Fruit fly (Drosophila melanogaster) whole organism, prepupa: ENCODE measurements around the gene CCHa1.

Experiments
- Blimp-1 ChIP-seq: fragments of 200-800 bp; sonication (Bioruptor generic); optimal IDR thresholded peaks from 3 replicates; lab custom pipeline; 2017; ENCODE audit warnings: missing biosample characterization, missing genetic modification characterization, mild to moderate bottlenecking, moderate library complexity, missing genetic modification reagents
- CG10631 ChIP-seq: fragments of 200-800 bp; sonication (Bioruptor generic); optimal IDR thresholded peaks from 2 replicates; lab custom pipeline; 2016; ENCODE audit warnings: missing biosample characterization, missing genetic modification characterization
- CG10669 ChIP-seq: fragments of 200-800 bp; sonication (Bioruptor generic); optimal IDR thresholded peaks from 3 replicates; lab custom pipeline; 2018; ENCODE audit warnings: missing biosample characterization, mild to moderate bottlenecking, missing genetic modification characterization, moderate library complexity
- CG11294 ChIP-seq: fragments of 200-800 bp; sonication (Bioruptor generic); IDR thresholded peaks from 2 replicates; pipeline ENCODE4 v1.3.6; 2022; ENCODE audit warnings: missing biosample characterization, missing genetic modification characterization
- CG11762 ChIP-seq: fragments of 200-800 bp; sonication (Bioruptor generic); optimal IDR thresholded peaks from 3 replicates; lab custom pipeline; 2016; ENCODE audit warnings: missing biosample characterization, missing genetic modification characterization; ENCODE audit not compliant: insufficient read depth
- CG15336 ChIP-seq: fragments of 200-800 bp; sonication (Bioruptor generic); IDR thresholded peaks from 2 replicates; pipeline ENCODE4 v1.3.6; 2022; ENCODE audit warnings: missing biosample characterization, missing genetic modification characterization
- CG16779 ChIP-seq: fragments of 200-800 bp; sonication (Bioruptor generic); optimal IDR thresholded peaks from 3 replicates; lab custom pipeline; 2017; ENCODE audit warnings: missing biosample characterization, mild to moderate bottlenecking, missing genetic modification characterization
- CG3032 ChIP-seq: fragments of 200-800 bp; optimal IDR thresholded peaks from 2 replicates; lab custom pipeline; 2019; ENCODE audit warnings: missing biosample characterization, mild to moderate bottlenecking, missing genetic modification characterization, moderate library complexity
- CG32006 ChIP-seq: fragments of 200-800 bp; sonication (Bioruptor generic); optimal IDR thresholded peaks from 3 replicates; lab custom pipeline; 2017; ENCODE audit warnings: missing biosample characterization, mild to moderate bottlenecking, missing genetic modification characterization
- CG34406 ChIP-seq: fragments of 200-800 bp; sonication (Bioruptor generic); optimal IDR thresholded peaks from 3 replicates; lab custom pipeline; 2016; ENCODE audit warnings: missing biosample characterization, missing genetic modification characterization
- CG3919 ChIP-seq: fragments of 200-800 bp; sonication (Bioruptor generic); optimal IDR thresholded peaks from 3 replicates; lab custom pipeline; 2016; ENCODE audit warnings: missing biosample characterization, missing genetic modification characterization
- CG4318 ChIP-seq: fragments of 200-800 bp; sonication (Bioruptor generic); optimal IDR thresholded peaks from 3 replicates; lab custom pipeline; 2017; ENCODE audit warnings: missing biosample characterization, mild to moderate bottlenecking, missing genetic modification characterization
- CG6163 ChIP-seq: fragments of 200-800 bp; sonication (Bioruptor generic); IDR thresholded peaks from 3 replicates; pipeline ENCODE4 v1.3.6; 2022; ENCODE audit warnings: missing biosample characterization, missing genetic modification characterization
- CG6276 ChIP-seq: fragments of 200-800 bp; sonication (Bioruptor generic); optimal IDR thresholded peaks from 2 replicates; lab custom pipeline; 2017; ENCODE audit warnings: missing biosample characterization, mild to moderate bottlenecking, missing genetic modification characterization
- CG6808 ChIP-seq: fragments of 200-800 bp; sonication (Bioruptor generic); optimal IDR thresholded peaks from 3 replicates; lab custom pipeline; 2017; ENCODE audit warnings: missing biosample characterization, missing genetic modification characterization, mild to moderate bottlenecking, moderate library complexity, missing genetic modification reagents
- CG7368 ChIP-seq: fragments of 200-800 bp; sonication (Bioruptor generic); optimal IDR thresholded peaks from 3 replicates; lab custom pipeline; 2016; ENCODE audit warnings: missing biosample characterization, missing genetic modification characterization
- CG8119 ChIP-seq: fragments of 200-800 bp; sonication (Bioruptor generic); IDR thresholded peaks from 3 replicates; pipeline ENCODE4 v1.3.6; 2022; ENCODE audit warnings: missing biosample characterization, missing genetic modification characterization
- CG8319 ChIP-seq: fragments of 200-800 bp; sonication (Bioruptor generic); optimal IDR thresholded peaks from 3 replicates; lab custom pipeline; 2016; ENCODE audit warnings: missing biosample characterization, missing genetic modification characterization
- CG9139 ChIP-seq: fragments of 200-800 bp; sonication (Bioruptor generic); optimal IDR thresholded peaks from 3 replicates; lab custom pipeline; 2017; ENCODE audit warnings: missing biosample characterization, mild to moderate bottlenecking, missing genetic modification characterization
- Eip75B ChIP-seq: fragments of 200-800 bp; sonication (Bioruptor generic); optimal IDR thresholded peaks from 3 replicates; lab custom pipeline; 2016; ENCODE audit warnings: missing biosample characterization, missing genetic modification characterization
- Eip78C ChIP-seq: fragments of 200-800 bp; sonication (Bioruptor generic); peaks from one replicate; lab custom pipeline; 2016; ENCODE audit warnings: missing biosample characterization, missing genetic modification characterization
- Eip93F ChIP-seq: fragments of 200-800 bp; sonication (Bioruptor generic); optimal IDR thresholded peaks from 2 replicates; lab custom pipeline; 2016; ENCODE audit warnings: missing biosample characterization, mild to moderate bottlenecking, missing genetic modification characterization
- Ets21C ChIP-seq: fragments of 200-800 bp; sonication (Bioruptor generic); optimal IDR thresholded peaks from 3 replicates; lab custom pipeline; 2016; ENCODE audit warnings: missing biosample characterization, missing genetic modification characterization
- Gug ChIP-seq: fragments of 200-800 bp; sonication (Bioruptor generic); IDR thresholded peaks from 2 replicates; pipeline ENCODE4 v1.3.6; 2022; ENCODE audit warnings: missing biosample characterization, missing genetic modification characterization
- Hr39 ChIP-seq: fragments of 200-800 bp; sonication (Bioruptor generic); optimal IDR thresholded peaks from 2 replicates; lab custom pipeline; 2016; ENCODE audit warnings: missing biosample characterization, missing genetic modification characterization
- Lpt ChIP-seq: fragments of 200-800 bp; sonication (Bioruptor generic); optimal IDR thresholded peaks from 3 replicates; lab custom pipeline; 2016; ENCODE audit warnings: missing biosample characterization, missing genetic modification characterization
- Met ChIP-seq: fragments of 200-800 bp; sonication (Bioruptor generic); optimal IDR thresholded peaks from 3 replicates; lab custom pipeline; 2016; ENCODE audit warnings: missing biosample characterization, missing genetic modification characterization
- OdsH ChIP-seq: fragments of 200-800 bp; sonication (Bioruptor generic); optimal IDR thresholded peaks from 3 replicates; lab custom pipeline; 2016; ENCODE audit warnings: missing biosample characterization, missing genetic modification characterization
- Sox102F ChIP-seq: fragments of 200-800 bp; sonication (Bioruptor generic); optimal IDR thresholded peaks from 2 replicates; lab custom pipeline; 2016; ENCODE audit warnings: missing biosample characterization, mild to moderate bottlenecking, missing genetic modification characterization
- Sox14 ChIP-seq: fragments of 200-800 bp; sonication (Bioruptor generic); optimal IDR thresholded peaks from 3 replicates; lab custom pipeline; 2016; ENCODE audit warnings: missing biosample characterization, missing genetic modification characterization
- Sox15 ChIP-seq: fragments of 200-800 bp; sonication (Bioruptor generic); optimal IDR thresholded peaks from 3 replicates; lab custom pipeline; 2016; ENCODE audit warnings: missing biosample characterization, missing genetic modification characterization
- achi ChIP-seq: fragments of 200-800 bp; sonication (Bioruptor generic); optimal IDR thresholded peaks from 3 replicates; lab custom pipeline; 2016; ENCODE audit warnings: missing biosample characterization, missing genetic modification characterization
- acj6 ChIP-seq: fragments of 200-800 bp; sonication (Bioruptor generic); optimal IDR thresholded peaks from 3 replicates; lab custom pipeline; 2016; ENCODE audit warnings: missing biosample characterization, missing genetic modification characterization
- cyc ChIP-seq: fragments of 200-800 bp; sonication (Bioruptor generic); optimal IDR thresholded peaks from 3 replicates; lab custom pipeline; 2016; ENCODE audit warnings: missing biosample characterization, missing genetic modification characterization
- dac ChIP-seq: fragments of 200-800 bp; sonication (Bioruptor generic); optimal IDR thresholded peaks from 2 replicates; lab custom pipeline; 2017; ENCODE audit warnings: missing biosample characterization, mild to moderate bottlenecking, missing genetic modification characterization
- eg ChIP-seq: fragments of 200-800 bp; sonication (Bioruptor generic); IDR thresholded peaks from 3 replicates; pipeline ENCODE4 v1.3.6; 2022; ENCODE audit warnings: missing biosample characterization, missing genetic modification characterization
- esn ChIP-seq: fragments of 200-800 bp; sonication (Bioruptor generic); optimal IDR thresholded peaks from 2 replicates; lab custom pipeline; 2016; ENCODE audit warnings: missing biosample characterization, mild to moderate bottlenecking, missing genetic modification characterization, moderate library complexity
- fkh ChIP-seq: fragments of 200-800 bp; sonication (Bioruptor generic); optimal IDR thresholded peaks from 3 replicates; lab custom pipeline; 2017; ENCODE audit warnings: missing biosample characterization, mild to moderate bottlenecking, missing genetic modification characterization, moderate library complexity
- lz ChIP-seq: fragments of 200-800 bp; sonication (Bioruptor generic); optimal IDR thresholded peaks from 3 replicates; lab custom pipeline; 2016; ENCODE audit warnings: missing biosample characterization, missing genetic modification characterization
- net ChIP-seq: fragments of 200-800 bp; sonication (Bioruptor generic); optimal IDR thresholded peaks from 3 replicates; lab custom pipeline; 2016; ENCODE audit warnings: missing biosample characterization, missing genetic modification characterization
- salr ChIP-seq, 2 experiments: fragments of 200-800 bp; sonication (Bioruptor generic); optimal IDR thresholded peaks; 3 replicates each; lab custom pipeline; 2016 to 2018; ENCODE audit warnings: missing biosample characterization in 2 of 2, missing genetic modification characterization in 2 of 2, mild to moderate bottlenecking in 1 of 2
- spab ChIP-seq: fragments of 200-800 bp; sonication (Bioruptor generic); optimal IDR thresholded peaks from 2 replicates; lab custom pipeline; 2017; ENCODE audit warnings: missing biosample characterization, mild to moderate bottlenecking, missing genetic modification characterization, missing genetic modification reagents
- ss ChIP-seq, 2 experiments: fragments of 200-800 bp; sonication (Bioruptor generic); optimal IDR thresholded peaks; 2 replicates in 1 of 2; 3 replicates in 1 of 2; lab custom pipeline; 2017 to 2018; ENCODE audit warnings: mild to moderate bottlenecking in 2 of 2, missing biosample characterization in 2 of 2, missing genetic modification characterization in 2 of 2, moderate library complexity in 1 of 2

CCHa1 gene

dm6 chr3R:14096792-14097191, at the start of gene CCHa1:
Gene CCHa1, minus strand, starts transcription at chr3R:14096835.
- TF ChIP-seq CG11294, result no peak
- TF ChIP-seq Eip93F, result no peak
- no peak for TF ChIP-seq CG34406 (GFP tag; lab: Kevin White, UChicago)
- no peak for TF ChIP-seq CG8119 (GFP tag; lab: Robert Waterston, UW)
- TF ChIP-seq spab (GFP tag; lab: Kevin White, UChicago), result no peak
- TF ChIP-seq CG11762 (GFP tag; lab: Kevin White, UChicago), result no peak
- no peak for TF ChIP-seq Lpt

dm6 chr3R:14140912-14141311, 44.3 kb upstream of the CCHa1 start:
- TF ChIP-seq CG6808 (GFP tag; lab: Kevin White, UChicago) (no peak), Eip75B (GFP tag; lab: Kevin White, UChicago) (no peak), CG10669 (no peak), ss (GFP tag; optimal IDR thresholded peaks at IDR 0.05; lab: Kevin White, UChicago) (no peak), Sox102F (GFP tag; lab: Kevin White, UChicago) (no peak), CG4318 (no peak), salr (GFP tag; optimal IDR thresholded peaks at IDR 0.05; lab: Kevin White, UChicago) (no peak), CG3032 (no peak)

- TF ChIP-seq CG10669, result no peak
- no peak for TF ChIP-seq CG6276 (GFP tag; lab: Kevin White, UChicago)
- TF ChIP-seq Eip78C (GFP tag; lab: Kevin White, UChicago), result peak; percentile 41
- TF ChIP-seq, all 60 proteins: peak for 1
Observed at dm6 chr3R:14131972-14132371, 35.3 kb upstream of the CCHa1 start, which contains the start of gene CG14356. Gene CG14356, minus strand, starts transcription at chr3R:14132072.

dm6 chr3R:14125479-14126121, 29.0 kb upstream of the CCHa1 start, which contains the start of the genes 140up and Polr2B:
Gene 140up, minus strand, starts transcription at chr3R:14125548.
Gene Polr2B, plus strand, starts transcription at chr3R:14125791.
- TF ChIP-seq Ets21C (GFP tag; lab: Kevin White, UChicago) (peak; percentile 78), Sox14 (GFP tag; lab: Kevin White, UChicago) (peak; percentile 73), CG16779 (tag; lab: Kevin White, UChicago) (no peak), CG3032 (peak; percentile 93), achi (GFP tag; lab: Kevin White, UChicago) (peak; percentile 92), Met (GFP tag; lab: Kevin White, UChicago) (peak; percentile 86), CG6163 (peak; percentile 87), CG32006 (GFP tag; lab: Kevin White, UChicago) (peak; percentile 92), CG3919 (GFP tag; lab: Kevin White, UChicago) (peak; percentile 92), net (GFP tag; lab: Kevin White, UChicago) (peak; percentile 82), Eip93F (peak; percentile 33), salr (GFP tag; optimal IDR thresholded peaks at IDR 0.05; lab: Kevin White, UChicago) (peak; percentile 49 to 87), cyc (GFP tag; lab: Kevin White, UChicago) (peak; percentile 89), CG34406 (GFP tag; lab: Kevin White, UChicago) (peak; percentile 92), Sox15 (GFP tag; lab: Kevin White, UChicago) (peak; percentile 87), esn (GFP tag; lab: Kevin White, UChicago) (peak; percentile 91), OdsH (peak; percentile 93), CG15336 (GFP tag; lab: Robert Waterston, UW) (peak; percentile 86), CG9139 (GFP tag; lab: Kevin White, UChicago) (no peak), spab (GFP tag; lab: Kevin White, UChicago) (no peak), Blimp-1 (GFP tag; lab: Kevin White, UChicago) (peak; percentile 70), CG6276 (GFP tag; lab: Kevin White, UChicago) (no peak), CG8319 (GFP tag; lab: Kevin White, UChicago) (peak; percentile 87), Lpt (peak; percentile 73), fkh (peak; percentile 83), CG4318 (peak; percentile 80), CG10631 (peak; percentile 96), lz (peak; percentile 87), Gug (peak; percentile 84), CG6808 (GFP tag; lab: Kevin White, UChicago) (no peak), acj6 (GFP tag; lab: Kevin White, UChicago) (peak; percentile 92), CG7368 (GFP tag; lab: Kevin White, UChicago) (peak; percentile 88), Eip78C (GFP tag; lab: Kevin White, UChicago) (peak; percentile 96), dac (GFP tag; lab: Kevin White, UChicago) (peak; percentile 63), eg (GFP tag; lab: Robert Waterston, UW) (peak; percentile 87), Hr39 (GFP tag; lab: Kevin White, UChicago) (peak; percentile 87), Eip75B (GFP tag; lab: Kevin White, UChicago) (peak; percentile 78)
